Fruit fly (Drosophila melanogaster) whole organism, embryonic: ENCODE results near the gene CG12069.

ENCODE experiments used
- CG10654 ChIP-seq: fragments of 200-800 bp; sonication (Bioruptor generic); optimal IDR thresholded peaks from 2 replicates; lab custom pipeline; 2016; ENCODE audit warnings: missing biosample characterization, missing genetic modification characterization
- CG10959 ChIP-seq: fragments of 200-800 bp; sonication (Bioruptor generic); IDR thresholded peaks from 2 replicates; pipeline ENCODE4 v1.3.6; 2022; ENCODE audit warnings: missing biosample characterization, missing genetic modification characterization
- CG13775 ChIP-seq: fragments of 200-800 bp; sonication (Bioruptor generic); optimal IDR thresholded peaks from 3 replicates; lab custom pipeline; 2017; ENCODE audit warnings: missing biosample characterization, mild to moderate bottlenecking, missing genetic modification characterization
- CG14014 ChIP-seq: fragments of 200-800 bp; sonication (Bioruptor generic); IDR thresholded peaks from 2 replicates; pipeline ENCODE4 v1.3.6; 2022; ENCODE audit warnings: missing biosample characterization, missing genetic modification characterization
- CG15514 ChIP-seq: fragments of 200-800 bp; sonication (Bioruptor generic); optimal IDR thresholded peaks from 3 replicates; lab custom pipeline; 2017; ENCODE audit warnings: missing biosample characterization, missing genetic modification characterization, mild to moderate bottlenecking, moderate library complexity, missing genetic modification reagents
- CG16863 ChIP-seq: fragments of 200-800 bp; sonication (Bioruptor generic); optimal IDR thresholded peaks from 3 replicates; lab custom pipeline; 2016; ENCODE audit warnings: missing biosample characterization, missing genetic modification characterization
- CG17361 ChIP-seq: fragments of 200-800 bp; sonication (Bioruptor generic); IDR thresholded peaks from 3 replicates; pipeline ENCODE4 v1.3.6; 2022; ENCODE audit warnings: missing biosample characterization, missing genetic modification characterization
- CG1832 ChIP-seq: fragments of 200-800 bp; sonication (Bioruptor generic); optimal IDR thresholded peaks from 2 replicates; lab custom pipeline; 2017; ENCODE audit warnings: missing biosample characterization, mild to moderate bottlenecking, missing genetic modification characterization, inconsistent platforms
- CG18764 ChIP-seq: fragments of 200-800 bp; sonication (Bioruptor generic); optimal IDR thresholded peaks from 3 replicates; lab custom pipeline; 2016; ENCODE audit warnings: missing biosample characterization, missing genetic modification characterization
- CG2712 ChIP-seq: fragments of 200-800 bp; optimal IDR thresholded peaks from 3 replicates; lab custom pipeline; 2019; ENCODE audit warnings: missing biosample characterization, mild to moderate bottlenecking, missing genetic modification characterization, moderate library complexity
- CG31224 ChIP-seq: fragments of 200-800 bp; sonication (Bioruptor generic); IDR thresholded peaks from 2 replicates; pipeline ENCODE4 v1.3.6; 2022; ENCODE audit warnings: missing biosample characterization, missing genetic modification characterization
- CG32532 ChIP-seq: fragments of 200-800 bp; sonication (Bioruptor generic); IDR thresholded peaks from 2 replicates; pipeline ENCODE4 v1.3.6; 2022; ENCODE audit warnings: missing biosample characterization, missing genetic modification characterization
- CG3995 ChIP-seq: fragments of 200-800 bp; sonication (Bioruptor generic); optimal IDR thresholded peaks from 3 replicates; lab custom pipeline; 2016; ENCODE audit warnings: missing biosample characterization, missing genetic modification characterization
- CG5953 ChIP-seq: fragments of 200-800 bp; sonication (Bioruptor generic); IDR thresholded peaks from 2 replicates; pipeline ENCODE4 v1.3.6; 2022; ENCODE audit warnings: missing biosample characterization, missing genetic modification characterization
- CG6175 ChIP-seq: fragments of 200-800 bp; sonication (Bioruptor generic); IDR thresholded peaks from 3 replicates; pipeline ENCODE4 v1.3.6; 2022; ENCODE audit warnings: missing biosample characterization, missing genetic modification characterization
- CG6689 ChIP-seq: fragments of 200-800 bp; sonication (Bioruptor generic); IDR thresholded peaks from 2 replicates; pipeline ENCODE4 v1.3.6; 2022; ENCODE audit warnings: missing biosample characterization, missing genetic modification characterization
- CG7987 ChIP-seq: fragments of 200-800 bp; sonication (Bioruptor generic); optimal IDR thresholded peaks from 2 replicates; lab custom pipeline; 2018; ENCODE audit warnings: missing biosample characterization, mild to moderate bottlenecking, missing genetic modification characterization, moderate library complexity
- CG9215 ChIP-seq: fragments of 200-800 bp; sonication (Bioruptor generic); IDR thresholded peaks from 2 replicates; pipeline ENCODE4 v1.3.6; 2022; ENCODE audit warnings: missing biosample characterization, missing genetic modification characterization
- Dbx ChIP-seq: fragments of 200-800 bp; sonication (Bioruptor generic); IDR thresholded peaks from 3 replicates; pipeline ENCODE4 v1.3.6; 2022; ENCODE audit warnings: missing biosample characterization, missing genetic modification characterization
- Drgx ChIP-seq: fragments of 200-800 bp; sonication (Bioruptor generic); IDR thresholded peaks from 2 replicates; pipeline ENCODE4 v1.3.6; 2022; ENCODE audit warnings: missing biosample characterization, missing genetic modification characterization
- Hr51 ChIP-seq, 2 experiments: fragments of 200-800 bp; sonication (Bioruptor generic); optimal IDR thresholded peaks; 2 replicates in 1 of 2; 3 replicates in 1 of 2; lab custom pipeline; 2016 to 2018; ENCODE audit warnings: missing biosample characterization in 2 of 2, missing genetic modification characterization in 2 of 2, mild to moderate bottlenecking in 1 of 2, moderate library complexity in 1 of 2
- Ptx1 ChIP-seq: fragments of 200-800 bp; sonication (Bioruptor generic); IDR thresholded peaks from 2 replicates; pipeline ENCODE4 v1.3.6; 2022; ENCODE audit warnings: missing biosample characterization, missing genetic modification characterization
- Ssrp ChIP-seq: fragments of 200-800 bp; sonication (Bioruptor generic); optimal IDR thresholded peaks from 2 replicates; lab custom pipeline; 2018; ENCODE audit warnings: missing biosample characterization, mild to moderate bottlenecking, missing genetic modification characterization, moderate library complexity
- Xrp1 ChIP-seq: fragments of 200-800 bp; sonication (Bioruptor generic); IDR thresholded peaks from 2 replicates; pipeline ENCODE4 v1.3.6; 2022; ENCODE audit warnings: missing biosample characterization, missing genetic modification characterization
- ap ChIP-seq: fragments of 200-800 bp; sonication (Bioruptor generic); IDR thresholded peaks from 2 replicates; pipeline ENCODE4 v1.3.6; 2022; ENCODE audit warnings: missing biosample characterization, missing genetic modification characterization
- bbx ChIP-seq: fragments of 200-800 bp; sonication (Bioruptor generic); IDR thresholded peaks from 2 replicates; pipeline ENCODE4 v1.3.6; 2022; ENCODE audit warnings: missing biosample characterization, missing genetic modification characterization; ENCODE audit not compliant: partially characterized antibody
- cad ChIP-seq: fragments of >200 bp; optimal IDR thresholded peaks from 2 replicates; lab custom pipeline; 2017; ENCODE audit warnings: missing biosample characterization, missing genetic modification characterization
- ci ChIP-seq: fragments of 200-800 bp; sonication (Bioruptor generic); IDR thresholded peaks from 3 replicates; pipeline ENCODE4 v1.3.6; 2022; ENCODE audit warnings: missing biosample characterization, missing genetic modification characterization
- corto ChIP-seq: fragments of 200-800 bp; sonication (Bioruptor generic); optimal IDR thresholded peaks from 2 replicates; lab custom pipeline; 2016; ENCODE audit warnings: missing biosample characterization, mild to moderate bottlenecking, missing genetic modification characterization, moderate library complexity
- ems ChIP-seq: fragments of 200-800 bp; sonication (Bioruptor generic); optimal IDR thresholded peaks from 3 replicates; lab custom pipeline; 2016; ENCODE audit warnings: missing biosample characterization, missing genetic modification characterization
- eve ChIP-seq, 2 experiments: fragments of >200 bp; optimal IDR thresholded peaks; 2 replicates each; lab custom pipeline; 2017; ENCODE audit warnings: missing biosample characterization in 2 of 2, missing genetic modification characterization in 2 of 2
- ftz-f1 ChIP-seq: fragments of 200-800 bp; sonication (Bioruptor generic); optimal IDR thresholded peaks from 2 replicates; lab custom pipeline; 2016; ENCODE audit warnings: missing biosample characterization, missing genetic modification characterization
- fu2 ChIP-seq: fragments of 200-800 bp; sonication (Bioruptor generic); optimal IDR thresholded peaks from 2 replicates; lab custom pipeline; 2016; ENCODE audit warnings: missing biosample characterization, missing genetic modification characterization
- gem ChIP-seq: fragments of 200-800 bp; sonication (Bioruptor generic); optimal IDR thresholded peaks from 2 replicates; lab custom pipeline; 2019; ENCODE audit warnings: missing biosample characterization, mild to moderate bottlenecking, missing genetic modification characterization, moderate library complexity
- gfzf ChIP-seq: fragments of 200-800 bp; sonication (Bioruptor generic); optimal IDR thresholded peaks from 2 replicates; lab custom pipeline; 2016; ENCODE audit warnings: missing biosample characterization, mild to moderate bottlenecking, missing genetic modification characterization, moderate library complexity
- jumu ChIP-seq: fragments of 200-800 bp; sonication (Bioruptor generic); optimal IDR thresholded peaks from 3 replicates; lab custom pipeline; 2016; ENCODE audit warnings: missing biosample characterization, missing genetic modification characterization
- ken ChIP-seq: fragments of 200-800 bp; sonication (Bioruptor generic); IDR thresholded peaks from 3 replicates; pipeline ENCODE4 v1.3.6; 2022; ENCODE audit warnings: missing biosample characterization, missing genetic modification characterization
- lbe ChIP-seq: fragments of 200-800 bp; sonication (Bioruptor generic); optimal IDR thresholded peaks from 2 replicates; lab custom pipeline; 2016; ENCODE audit warnings: missing biosample characterization, mild to moderate bottlenecking, missing genetic modification characterization
- lmd ChIP-seq: fragments of 200-800 bp; sonication (Bioruptor generic); IDR thresholded peaks from 2 replicates; pipeline ENCODE4 v1.3.6; 2022; ENCODE audit warnings: missing biosample characterization, missing genetic modification characterization
- mirr ChIP-seq: fragments of 200-800 bp; sonication (Bioruptor generic); optimal IDR thresholded peaks from 3 replicates; lab custom pipeline; 2018; ENCODE audit warnings: missing biosample characterization, mild to moderate bottlenecking, missing genetic modification characterization
- prd ChIP-seq, 3 experiments: fragments of >200 bp in 2 of 3; fragments of 200-800 bp in 1 of 3; sonication (Bioruptor generic) in 1 of 3; optimal IDR thresholded peaks in 2 of 3; IDR thresholded peaks in 1 of 3; 2 replicates in 2 of 3; 3 replicates in 1 of 3; pipeline versions ENCODE4 v1.3.6 to Lab custom; 2017 to 2022; ENCODE audit warnings: missing biosample characterization in 1 of 3, missing genetic modification characterization in 1 of 3
- sna ChIP-seq: fragments of 200-800 bp; sonication (Bioruptor generic); IDR thresholded peaks from 2 replicates; pipeline ENCODE4 v1.3.6; 2022; ENCODE audit warnings: missing biosample characterization, missing genetic modification characterization; ENCODE audit not compliant: partially characterized antibody
- sqz ChIP-seq: fragments of 200-800 bp; sonication (Bioruptor generic); optimal IDR thresholded peaks from 3 replicates; lab custom pipeline; 2018; ENCODE audit warnings: missing biosample characterization, mild to moderate bottlenecking, missing genetic modification characterization
- sr ChIP-seq: fragments of 200-800 bp; sonication (Bioruptor generic); IDR thresholded peaks from 3 replicates; pipeline ENCODE4 v1.3.6; 2022; ENCODE audit warnings: missing biosample characterization, missing genetic modification characterization
- ttk ChIP-seq: fragments of 200-800 bp; sonication (Bioruptor generic); IDR thresholded peaks from 2 replicates; pipeline ENCODE4 v2.1.2; 2022; ENCODE audit warnings: missing biosample characterization, missing genetic modification characterization
- wdn ChIP-seq: fragments of 200-800 bp; sonication (Bioruptor generic); IDR thresholded peaks from 2 replicates; pipeline ENCODE4 v1.3.6; 2022; ENCODE audit warnings: missing biosample characterization, missing genetic modification characterization
- zen ChIP-seq: fragments of 200-800 bp; sonication (Bioruptor generic); optimal IDR thresholded peaks from 3 replicates; lab custom pipeline; 2018; ENCODE audit warnings: missing biosample characterization, mild to moderate bottlenecking, missing genetic modification characterization, moderate library complexity

The CG12069 gene

DNA sequence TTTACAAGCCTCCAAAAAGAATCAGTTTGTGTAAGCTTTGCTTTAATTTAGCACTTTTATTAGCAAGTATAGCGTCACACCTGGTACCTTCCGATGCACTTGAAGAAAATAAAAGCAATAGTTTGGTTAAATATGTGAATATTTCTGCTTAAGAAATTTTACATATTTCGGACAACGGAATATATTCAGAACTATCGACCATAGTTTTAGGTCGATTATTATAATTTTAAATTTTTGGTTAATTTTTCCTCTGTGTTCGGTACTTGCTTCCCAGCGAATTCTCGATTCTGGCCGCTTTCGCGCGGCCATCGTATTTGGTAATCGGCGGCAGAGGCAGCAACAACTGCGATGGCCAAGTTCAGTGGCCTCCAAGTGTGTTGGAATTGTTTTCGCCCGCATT is 5.6 kb downstream of the CG12069 start:
- no peak for TF ChIP-seq CG31224
- TF ChIP-seq ems (GFP tag; lab: Kevin White, UChicago): no peak
- TF ChIP-seq CG1832 (GFP tag; lab: Kevin White, UChicago): no peak
- no peak for TF ChIP-seq jumu
- no peak for TF ChIP-seq CG10654 (GFP tag; lab: Kevin White, UChicago)
- peak; percentile 3 for TF ChIP-seq CG2712 (tag; lab: Kevin White, UChicago)
- no peak for TF ChIP-seq wdn (GFP tag; lab: Robert Waterston, UW)
- TF ChIP-seq zen (tag; lab: Kevin White, UChicago): no peak
- 0 out of 2 replicates have a peak, but pooled peaks have one; percentile 8 for TF ChIP-seq CG32532 (GFP tag; lab: Robert Waterston, UW)
- no peak for TF ChIP-seq ken
- TF ChIP-seq cad (GFP tag; lab: Kevin White, UChicago): no peak
- no peak for TF ChIP-seq gfzf
- TF ChIP-seq CG3995: no peak
- TF ChIP-seq ttk: 0 out of 2 replicates have a peak, but pooled peaks have one; percentile 11
- 0 out of 2 replicates have a peak, but pooled peaks have one; percentile 26 for TF ChIP-seq CG6689
- no peak for TF ChIP-seq ci (GFP tag; lab: Robert Waterston, UW)
- peak; percentile 85 for TF ChIP-seq lbe (GFP tag; lab: Kevin White, UChicago)
- no peak for TF ChIP-seq mirr (GFP tag; lab: Kevin White, UChicago)
- TF ChIP-seq gem (tag; lab: Kevin White, UChicago): no peak
- TF ChIP-seq Dbx: no peak
- peak; percentile 18; the same call in 1 of the 2 replicates for TF ChIP-seq Xrp1 (GFP tag; lab: Robert Waterston, UW)
- TF ChIP-seq sqz (GFP tag; lab: Kevin White, UChicago): no peak
- no peak for TF ChIP-seq sna
- no peak for TF ChIP-seq CG7987
- TF ChIP-seq Ptx1 (GFP tag; lab: Robert Waterston, UW): no peak
- TF ChIP-seq bbx (GFP tag; lab: Robert Waterston, UW): no peak
- TF ChIP-seq prd (optimal IDR thresholded peaks at IDR 0.05; lab: Kevin White, UChicago): no peak
- 0 out of 3 replicates have a peak, but pooled peaks have one; percentile 15 for TF ChIP-seq prd (GFP tag; IDR thresholded peaks at IDR 0.05; lab: Robert Waterston, UW)
- TF ChIP-seq lmd: 0 out of 2 replicates have a peak, but pooled peaks have one; percentile 15
- no peak for TF ChIP-seq eve (GFP tag; optimal IDR thresholded peaks at IDR 0.05; lab: Kevin White, UChicago)
- no peak for TF ChIP-seq CG16863 (GFP tag; lab: Kevin White, UChicago)
- no peak for TF ChIP-seq sr (GFP tag; lab: Robert Waterston, UW)
- no peak for TF ChIP-seq CG13775 (GFP tag; lab: Kevin White, UChicago)
- no peak for TF ChIP-seq CG15514 (GFP tag; lab: Kevin White, UChicago)
- no peak for TF ChIP-seq fu2 (GFP tag; lab: Kevin White, UChicago)
- no peak for TF ChIP-seq CG10959 (GFP tag; lab: Robert Waterston, UW)
- TF ChIP-seq ap (GFP tag; lab: Robert Waterston, UW): 0 out of 2 replicates have a peak, but pooled peaks have one; percentile 6
- TF ChIP-seq CG6175 (GFP tag; lab: Robert Waterston, UW): no peak
- no peak for TF ChIP-seq Ssrp
- peak; percentile 45 for TF ChIP-seq corto
- TF ChIP-seq ftz-f1 (GFP tag; lab: Kevin White, UChicago): no peak
- TF ChIP-seq CG9215 (GFP tag; lab: Robert Waterston, UW): no peak
- TF ChIP-seq CG17361: 0 out of 3 replicates have a peak, but pooled peaks have one; percentile 24
- no peak for TF ChIP-seq CG5953 (GFP tag; lab: Robert Waterston, UW)
- TF ChIP-seq CG14014 (GFP tag; lab: Robert Waterston, UW): 0 out of 2 replicates have a peak, but pooled peaks have one; percentile 7
- TF ChIP-seq Drgx: peak; percentile 85
- TF ChIP-seq Hr51 (GFP tag; optimal IDR thresholded peaks at IDR 0.05; lab: Kevin White, UChicago): no peak
- no peak for TF ChIP-seq CG18764 (GFP tag; lab: Kevin White, UChicago)
